Worm (Caenorhabditis elegans): ENCODE results near the gene mecr-1.
A peak's percentile ranks its signal among the peaks of the same experiment; 100 is the strongest.

Gene mecr-1

ce11 chrII:13215792-13216191, 28.7 kb upstream of the mecr-1 start, which contains the start of gene F15D4.2:
F15D4.2 (plus strand) TSS chrII:13216092.
- TF ChIP-seq F57C9.4 (tag; optimal IDR thresholded peaks at IDR 0.05) (no peak), cebp-2 (GFP tag; IDR thresholded peaks at IDR 0.05) (no peak)

DNA sequence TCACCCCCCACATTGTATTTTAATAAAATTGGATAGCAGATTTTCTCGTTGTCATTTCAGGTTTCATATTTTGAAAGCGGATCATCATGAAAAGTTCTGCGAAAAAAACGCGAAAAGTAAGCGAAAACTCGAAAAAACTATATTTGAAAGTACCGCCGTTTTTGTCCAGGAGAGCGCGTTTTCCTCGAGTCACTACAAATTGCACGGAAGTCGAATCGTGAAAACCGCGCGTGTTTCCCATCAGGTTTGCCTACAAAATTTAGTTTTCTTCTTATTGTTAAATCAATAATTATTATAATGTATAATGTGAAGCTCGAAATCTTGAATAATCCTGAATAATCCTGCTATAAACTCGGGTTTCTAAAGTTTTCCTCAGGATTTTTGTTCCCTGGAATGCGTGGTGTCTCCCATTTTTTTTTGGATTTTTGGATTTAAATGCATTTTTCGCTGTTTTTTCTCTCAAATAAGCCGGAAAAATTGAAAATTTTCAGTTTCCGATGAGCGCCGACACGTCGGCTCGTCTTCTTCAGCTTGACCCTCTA, 12.6 kb upstream of the mecr-1 start, which contains the start of gene btf-1:
TSS of gene btf-1 (plus strand) at position 492 of the 542 bp plus-strand sequence.
- TF ChIP-seq sptf-2 (GFP tag; optimal IDR thresholded peaks at IDR 0.05), result no peak
- TF ChIP-seq let-526 (GFP tag; IDR thresholded peaks at IDR 0.05), result no peak
- no peak for TF ChIP-seq ceh-58 (GFP tag; IDR thresholded peaks at IDR 0.05)
- no peak for TF ChIP-seq cebp-2 (GFP tag; IDR thresholded peaks at IDR 0.05)
- TF ChIP-seq lir-1 (GFP tag; conservative IDR thresholded peaks at IDR 0.05), result no peak
- peak; percentile 13 for TF ChIP-seq snpc-1.1 (tag; optimal IDR thresholded peaks at IDR 0.05; ENCODE audit: insufficient read depth)
- TF ChIP-seq F37B4.10 (GFP tag; IDR thresholded peaks at IDR 0.05), result no peak
- TF ChIP-seq nfyb-1 (GFP tag; IDR thresholded peaks at IDR 0.05), result peak; percentile 81
- TF ChIP-seq F10E7.11 (tag; optimal IDR thresholded peaks at IDR 0.05), result peak; percentile 72
- no peak; the same call in 1 of the 2 replicates for TF ChIP-seq hmg-1.2 (GFP tag; IDR thresholded peaks at IDR 0.05)
- TF ChIP-seq hmg-20 (GFP tag; IDR thresholded peaks at IDR 0.05), result no peak
- TF ChIP-seq Y56A3A.18 (GFP tag; IDR thresholded peaks at IDR 0.05), result no peak
- TF ChIP-seq Y67H2A.10 (GFP tag; conservative IDR thresholded peaks at IDR 0.05), result 0 out of 2 replicates have a peak, but pooled peaks have one; percentile 29
- no peak for TF ChIP-seq gei-17 (GFP tag; optimal IDR thresholded peaks at IDR 0.05)
- peak; percentile 79 for TF ChIP-seq zim-3 (tag; optimal IDR thresholded peaks at IDR 0.05)
- no peak for TF ChIP-seq lag-1 (GFP tag; IDR thresholded peaks at IDR 0.05)
- TF ChIP-seq snpc-3.4 (tag; optimal IDR thresholded peaks at IDR 0.05), result peak; percentile 39
- no peak for TF ChIP-seq hlh-26 (GFP tag; conservative IDR thresholded peaks at IDR 0.05)
- TF ChIP-seq ztf-26 (tag; optimal IDR thresholded peaks at IDR 0.05), result peak; percentile 11
- no peak for TF ChIP-seq die-1 (tag; optimal IDR thresholded peaks at IDR 0.05)
- TF ChIP-seq egrh-3 (GFP tag; IDR thresholded peaks at IDR 0.05), result no peak
- TF ChIP-seq ztf-28 (GFP tag; IDR thresholded peaks at IDR 0.05), result 0 out of 2 replicates have a peak, but pooled peaks have one; percentile 45
- TF ChIP-seq T26A5.8 (tag; optimal IDR thresholded peaks at IDR 0.05), result no peak
- TF ChIP-seq lin-40 (tag; optimal IDR thresholded peaks at IDR 0.05), result peak; percentile 82
- TF ChIP-seq F55B11.4 (tag; optimal IDR thresholded peaks at IDR 0.05; ENCODE audit: borderline replicate concordance, insufficient read depth), result no peak
- no peak for TF ChIP-seq F57C9.4 (tag; optimal IDR thresholded peaks at IDR 0.05)
- TF ChIP-seq F52B5.7 (tag; optimal IDR thresholded peaks at IDR 0.05), result no peak
- TF ChIP-seq nhr-90 (tag; optimal IDR thresholded peaks at IDR 0.05), result no peak
- no peak for TF ChIP-seq akir-1 (GFP tag; optimal IDR thresholded peaks at IDR 0.05)
- peak; percentile 60 for TF ChIP-seq mel-28 (tag; optimal IDR thresholded peaks at IDR 0.05; ENCODE audit: borderline replicate concordance)
- TF ChIP-seq attf-6 (GFP tag; IDR thresholded peaks at IDR 0.05), result no peak
- TF ChIP-seq athp-1 (tag; optimal IDR thresholded peaks at IDR 0.05), result no peak
- TF ChIP-seq atf-7 (tag; optimal IDR thresholded peaks at IDR 0.05), result peak; percentile 24
- TF ChIP-seq nhr-27 (tag; optimal IDR thresholded peaks at IDR 0.05), result peak; percentile 21
- no peak for TF ChIP-seq nfya-2 (GFP tag; IDR thresholded peaks at IDR 0.05)
- TF ChIP-seq madf-10 (tag; optimal IDR thresholded peaks at IDR 0.05), result peak; percentile 66
- peak; percentile 61 for TF ChIP-seq dpl-1 (GFP tag; optimal IDR thresholded peaks at IDR 0.05)
- peak; percentile 56 to 72 for TF ChIP-seq let-607 (tag; optimal IDR thresholded peaks at IDR 0.05)
- peak; percentile 58 for TF ChIP-seq ama-1 (optimal IDR thresholded peaks at IDR 0.05)
- TF ChIP-seq ama-1 (GFP tag; optimal IDR thresholded peaks at IDR 0.05), result peak in 1 of 2 experiments; percentile 63
- peak; percentile 33 for TF ChIP-seq tbp1 (GFP tag; optimal IDR thresholded peaks at IDR 0.05)
- TF ChIP-seq aptf-3 (GFP tag; IDR thresholded peaks at IDR 0.05), result no peak
- TF ChIP-seq sdz-38 (tag; optimal IDR thresholded peaks at IDR 0.05), result no peak
- TF ChIP-seq Y95B8A.8 (GFP tag; IDR thresholded peaks at IDR 0.05), result 0 out of 2 replicates have a peak, but pooled peaks have one; percentile 19
- TF ChIP-seq bed-2 (GFP tag; IDR thresholded peaks at IDR 0.05), result peak; percentile 54; the same call in 1 of the 2 replicates
- TF ChIP-seq efl-1 (GFP tag; optimal IDR thresholded peaks at IDR 0.05), result peak; percentile 66
- TF ChIP-seq ztf-18 (tag; optimal IDR thresholded peaks at IDR 0.05), result peak; percentile 57

Measured in whole organism, young adult.